Worm (Caenorhabditis elegans) whole organism, L4/young adult: ENCODE measurements around the gene E02A10.4.

Experiments
- W03F9.2 ChIP-seq: fragments of 150-350 bp; optimal IDR thresholded peaks from 2 replicates; lab custom pipeline; 2014; ENCODE audit warnings: missing biosample characterization, missing genetic modification characterization
- dao-5 ChIP-seq: sonication (generic microtip); optimal IDR thresholded peaks from 2 replicates; lab custom pipeline; 2016; ENCODE audit warnings: missing genotype, missing genetic modification characterization, moderate library complexity, missing compliant biosample characterization
- him-1 ChIP-seq: sonication (generic microtip); optimal IDR thresholded peaks from 2 replicates; lab custom pipeline; 2016; ENCODE audit warnings: missing genotype, missing genetic modification reagents, missing genetic modification characterization, missing compliant biosample characterization

The E02A10.4 gene

DNA sequence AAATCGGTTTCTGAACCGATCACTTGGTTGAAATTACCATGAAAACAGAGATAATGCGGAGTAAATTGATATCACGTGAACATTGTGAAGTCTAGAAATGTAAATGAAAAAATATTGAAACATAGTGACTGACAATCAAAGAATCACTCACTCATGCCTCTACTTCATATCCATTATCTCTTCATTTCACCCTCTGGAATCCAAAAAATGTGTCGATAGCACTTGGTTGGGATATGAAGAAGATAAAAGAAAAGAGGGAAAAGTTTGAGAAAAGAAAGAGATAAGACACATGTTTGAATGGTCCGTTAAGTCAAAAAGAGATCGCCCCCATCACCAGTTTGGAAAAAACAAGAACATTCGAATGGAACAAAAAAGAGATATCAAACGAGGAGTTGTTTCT is 50.0 kb downstream of the E02A10.4 start:
- no peak for TF ChIP-seq dao-5 (tag; lab: Kevin White, UChicago)
- TF ChIP-seq W03F9.2 (tag; lab: Kevin White, UChicago): no peak
- no peak for TF ChIP-seq him-1

DNA sequence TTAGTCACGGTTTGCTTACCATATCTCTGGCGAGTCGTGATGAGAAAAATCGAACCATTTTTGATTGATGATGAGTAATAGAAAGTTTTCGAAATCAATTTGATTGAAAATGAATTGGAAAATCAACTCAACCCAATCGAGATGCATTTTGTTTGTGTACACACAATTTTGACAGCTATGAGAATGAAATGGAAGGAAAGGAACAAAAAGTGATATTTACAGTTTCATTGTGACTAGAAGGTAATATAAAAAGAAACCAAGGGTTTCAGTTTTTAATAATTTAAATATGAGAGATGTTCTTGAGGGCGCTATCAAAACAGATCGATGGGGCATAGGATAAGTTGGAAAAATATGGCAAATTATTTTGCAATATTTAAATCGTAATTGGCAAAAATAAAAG is 50.6 kb downstream of the E02A10.4 start, which contains the start of gene cal-1:
Gene cal-1, minus strand, starts transcription at position 101 of the 400 bp plus-strand sequence.
- TF ChIP-seq W03F9.2 (tag; lab: Kevin White, UChicago) (no peak), him-1 (no peak), dao-5 (tag; lab: Kevin White, UChicago) (no peak)
